Worm (Caenorhabditis elegans): ENCODE results near the gene Y110A2AL.10.

Y110A2AL.10 gene

ce11 chrII:2871816-2872215 lies at the start of gene Y110A2AL.10:
Gene Y110A2AL.10, minus strand, starts transcription at chrII:2871916.
- TF ChIP-seq rbr-2 (tag; optimal IDR thresholded peaks at IDR 0.05) (no peak), lin-29 (GFP tag; IDR thresholded peaks at IDR 0.05) (no peak), zfp-3 (GFP tag; conservative IDR thresholded peaks at IDR 0.05) (no peak), ceh-62 (tag; optimal IDR thresholded peaks at IDR 0.05) (no peak), nhr-76 (tag; optimal IDR thresholded peaks at IDR 0.05) (no peak), ces-1 (GFP tag; optimal IDR thresholded peaks at IDR 0.05) (no peak), snpc-4 (tag; optimal IDR thresholded peaks at IDR 0.05) (no peak), ztf-7 (tag; optimal IDR thresholded peaks at IDR 0.05) (no peak), nhr-28 (tag; optimal IDR thresholded peaks at IDR 0.05) (no peak), ceh-20 (GFP tag; IDR thresholded peaks at IDR 0.05) (no peak), nhr-111 (GFP tag; optimal IDR thresholded peaks at IDR 0.05) (no peak), spr-3 (GFP tag; optimal IDR thresholded peaks at IDR 0.05) (no peak), lim-7 (GFP tag; IDR thresholded peaks at IDR 0.05) (no peak), cey-2 (tag; optimal IDR thresholded peaks at IDR 0.05; ENCODE audit: borderline replicate concordance, insufficient read depth) (no peak), saeg-2 (GFP tag; IDR thresholded peaks at IDR 0.05) (no peak), aly-2 (tag; optimal IDR thresholded peaks at IDR 0.05) (no peak)

ce11 chrII:2920817-2921458 lies 49.2 kb upstream of the Y110A2AL.10 start:
- TF ChIP-seq dmd-8 (GFP tag; IDR thresholded peaks at IDR 0.05) (no peak), zip-2 (tag; optimal IDR thresholded peaks at IDR 0.05) (no peak), mxl-3 (GFP tag; optimal IDR thresholded peaks at IDR 0.05) (peak; percentile 54), fkh-10 (GFP tag; optimal IDR thresholded peaks at IDR 0.05) (peak; percentile 28), lin-39 (tag; optimal IDR thresholded peaks at IDR 0.05) (no peak), nhr-111 (GFP tag; optimal IDR thresholded peaks at IDR 0.05) (no peak), daf-12 (tag; optimal IDR thresholded peaks at IDR 0.05) (no peak), zag-1 (tag; optimal IDR thresholded peaks at IDR 0.05) (no peak), nhr-41 (GFP tag; IDR thresholded peaks at IDR 0.05) (no peak), Y48G9A.11 (GFP tag; IDR thresholded peaks at IDR 0.05) (no peak), F10B5.3 (tag; optimal IDR thresholded peaks at IDR 0.05) (peak; percentile 18), unc-130 (GFP tag; optimal IDR thresholded peaks at IDR 0.05) (peak; percentile 64), nhr-77 (tag; optimal IDR thresholded peaks at IDR 0.05) (no peak), madf-5 (GFP tag; IDR thresholded peaks at IDR 0.05) (no peak), gei-8 (GFP tag; optimal IDR thresholded peaks at IDR 0.05) (no peak), ama-1 (optimal IDR thresholded peaks at IDR 0.05) (peak; percentile 45), jun-1 (tag; optimal IDR thresholded peaks at IDR 0.05) (no peak), Y105C5A.15 (GFP tag; IDR thresholded peaks at IDR 0.05) (no peak), snpc-1.2 (GFP tag; IDR thresholded peaks at IDR 0.05) (no peak), ceh-62 (tag; optimal IDR thresholded peaks at IDR 0.05) (no peak), egl-43 (GFP tag; IDR thresholded peaks at IDR 0.05) (peak; percentile 56; the same call in 1 of the 2 replicates), R02D3.7 (tag; optimal IDR thresholded peaks at IDR 0.05) (no peak), hlh-30 (tag; optimal IDR thresholded peaks at IDR 0.05; ENCODE audit: insufficient read depth) (peak; percentile 97), lin-38 (GFP tag; IDR thresholded peaks at IDR 0.05) (peak; percentile 70), nhr-76 (tag; optimal IDR thresholded peaks at IDR 0.05) (no peak), mes-2 (tag; optimal IDR thresholded peaks at IDR 0.05; ENCODE audit: poor library complexity, severe bottlenecking) (peak; percentile 69), aly-2 (tag; optimal IDR thresholded peaks at IDR 0.05) (no peak), fos-1 (tag; optimal IDR thresholded peaks at IDR 0.05) (no peak), mxl-2 (GFP tag; conservative IDR thresholded peaks at IDR 0.05) (no peak; the same call in 1 of the 2 replicates), rbr-2 (tag; optimal IDR thresholded peaks at IDR 0.05) (no peak), lin-13 (GFP tag; optimal IDR thresholded peaks at IDR 0.05) (peak; percentile 30), zfp-3 (GFP tag; conservative IDR thresholded peaks at IDR 0.05) (0 out of 2 replicates have a peak, but pooled peaks have one; percentile 6), dpl-1 (GFP tag; optimal IDR thresholded peaks at IDR 0.05) (peak; percentile 16), duxl-1 (tag; optimal IDR thresholded peaks at IDR 0.05; ENCODE audit: poor library complexity) (peak; percentile 43), zfp-2 (tag; optimal IDR thresholded peaks at IDR 0.05) (no peak), Y5F2A.4 (GFP tag; optimal IDR thresholded peaks at IDR 0.05) (peak; percentile 37), ctbp-1 (GFP tag; IDR thresholded peaks at IDR 0.05) (no peak), lsy-2 (tag; optimal IDR thresholded peaks at IDR 0.05) (peak in 1 of 2 experiments; percentile 55)

Data from whole organism, L4 larva.